Worm (Caenorhabditis elegans): ENCODE results near the gene F28A12.3.
A peak's percentile ranks its signal among the peaks of the same experiment; 100 is the strongest.

Gene F28A12.3

ce11 chrV:8629029-8629428 lies 12.1 kb downstream of the F28A12.3 start, which contains the start of gene F41E6.12:
Gene F41E6.12, minus strand, starts transcription at chrV:8629129.
- TF ChIP-seq lin-54 (GFP tag; optimal IDR thresholded peaks at IDR 0.05) (no peak), lsy-27 (tag; optimal IDR thresholded peaks at IDR 0.05; ENCODE audit: borderline replicate concordance, insufficient read depth) (no peak), F57A8.1 (GFP tag; optimal IDR thresholded peaks at IDR 0.05) (no peak), ztf-25 (GFP tag; IDR thresholded peaks at IDR 0.05) (no peak), cebp-2 (GFP tag; IDR thresholded peaks at IDR 0.05) (no peak), dox-1 (GFP tag; IDR thresholded peaks at IDR 0.05) (no peak), F37B4.10 (GFP tag; IDR thresholded peaks at IDR 0.05) (no peak), bed-1 (GFP tag; IDR thresholded peaks at IDR 0.05) (no peak), madf-8 (GFP tag; conservative IDR thresholded peaks at IDR 0.05) (no peak), sdz-38 (tag; optimal IDR thresholded peaks at IDR 0.05) (no peak), madf-6 (GFP tag; IDR thresholded peaks at IDR 0.05) (no peak), Y53G8AR.9 (GFP tag; conservative IDR thresholded peaks at IDR 0.05) (peak; percentile 41; the same call in 1 of the 2 replicates), tlf-1 (GFP tag; optimal IDR thresholded peaks at IDR 0.05) (peak; percentile 47), F33H1.4 (GFP tag; IDR thresholded peaks at IDR 0.05) (0 out of 2 replicates have a peak, but pooled peaks have one; percentile 3), lin-35 (GFP tag; optimal IDR thresholded peaks at IDR 0.05) (no peak), ztf-22 (GFP tag; optimal IDR thresholded peaks at IDR 0.05) (no peak), bed-2 (GFP tag; IDR thresholded peaks at IDR 0.05) (no peak), chd-7 (tag; optimal IDR thresholded peaks at IDR 0.05) (no peak), egrh-3 (GFP tag; IDR thresholded peaks at IDR 0.05) (no peak), xnd-1 (tag; optimal IDR thresholded peaks at IDR 0.05) (no peak), hrde-1 (tag; optimal IDR thresholded peaks at IDR 0.05; ENCODE audit: borderline replicate concordance) (no peak), sptf-2 (GFP tag; optimal IDR thresholded peaks at IDR 0.05) (no peak), snpc-1.1 (tag; optimal IDR thresholded peaks at IDR 0.05; ENCODE audit: insufficient read depth) (no peak), snpc-3.4 (tag; optimal IDR thresholded peaks at IDR 0.05) (no peak), ekl-4 (GFP tag; IDR thresholded peaks at IDR 0.05) (no peak), ceh-100 (GFP tag; IDR thresholded peaks at IDR 0.05) (no peak), nhr-179 (tag; optimal IDR thresholded peaks at IDR 0.05) (no peak), rcor-1 (GFP tag; IDR thresholded peaks at IDR 0.05) (0 out of 2 replicates have a peak, but pooled peaks have one; percentile 15), F57C9.4 (tag; optimal IDR thresholded peaks at IDR 0.05) (no peak), F39B2.1 (GFP tag; IDR thresholded peaks at IDR 0.05) (no peak), ztf-26 (tag; optimal IDR thresholded peaks at IDR 0.05) (no peak), madf-10 (tag; optimal IDR thresholded peaks at IDR 0.05) (no peak), lir-1 (GFP tag; conservative IDR thresholded peaks at IDR 0.05) (no peak), K12H6.12 (tag; optimal IDR thresholded peaks at IDR 0.05) (no peak), mel-28 (tag; optimal IDR thresholded peaks at IDR 0.05; ENCODE audit: borderline replicate concordance) (no peak), ama-1 (optimal IDR thresholded peaks at IDR 0.05) (peak; percentile 69), ama-1 (GFP tag; optimal IDR thresholded peaks at IDR 0.05) (no peak), Y95B8A.8 (GFP tag; IDR thresholded peaks at IDR 0.05) (no peak), aptf-2 (GFP tag; conservative IDR thresholded peaks at IDR 0.05) (no peak)

- TF ChIP-seq madf-6 (GFP tag; IDR thresholded peaks at IDR 0.05) (no peak), pbrm-1 (GFP tag; IDR thresholded peaks at IDR 0.05) (no peak), nfya-2 (GFP tag; IDR thresholded peaks at IDR 0.05) (no peak), xnd-1 (tag; optimal IDR thresholded peaks at IDR 0.05) (no peak), hsf-1 (GFP tag; IDR thresholded peaks at IDR 0.05) (no peak)
These were observed 13.6 kb downstream of the F28A12.3 start for ce11 chrV:8627580-8627979.
